Worm (Caenorhabditis elegans) whole organism, L4 larva: ENCODE data around the gene F31A3.5.

Source experiments
- F10B5.3 ChIP-seq: sonication (generic microtip); optimal IDR thresholded peaks from 2 replicates; lab custom pipeline; 2016; ENCODE audit warnings: mild to moderate bottlenecking, missing genetic modification characterization, missing compliant biosample characterization
- daf-19 ChIP-seq: fragments of 200-800 bp; sonication (Bioruptor generic); conservative IDR thresholded peaks from 2 replicates; pipeline ENCODE4 v1.3.6; 2022; ENCODE audit warnings: missing genetic modification characterization, missing compliant biosample characterization
- nhr-28 ChIP-seq: fragments of 150-350 bp; optimal IDR thresholded peaks from 2 replicates; lab custom pipeline; 2014; ENCODE audit warnings: missing biosample characterization, missing genetic modification characterization
- nhr-76 ChIP-seq: fragments of 150-350 bp; optimal IDR thresholded peaks from 2 replicates; lab custom pipeline; 2014; ENCODE audit warnings: missing biosample characterization, missing genetic modification characterization

ce11 chrX:17509048-17509776, 54.2 kb downstream of the F31A3.5 start:
- TF ChIP-seq daf-19 (GFP tag; lab: Robert Waterston, UW) (no peak), nhr-76 (tag; lab: Kevin White, UChicago) (no peak), nhr-28 (tag; lab: Kevin White, UChicago) (peak; percentile 78), F10B5.3 (no peak)
